Worm (Caenorhabditis elegans): Measurements from ENCODE around the gene F56D6.22.

ce11 chrIV:3937097-3937496 is 29.7 kb upstream of the F56D6.22 start, which contains the start of gene clec-71:
- TF ChIP-seq fkh-10 (GFP tag; optimal IDR thresholded peaks at IDR 0.05), result no peak
- TF ChIP-seq ceh-82 (tag; optimal IDR thresholded peaks at IDR 0.05), result no peak
